Fruit fly (Drosophila melanogaster) whole organism: ENCODE results near the gene CG31730.

ENCODE experiments used
- CG8478 ChIP-seq: fragments of >200 bp; optimal IDR thresholded peaks from 2 replicates; lab custom pipeline; 2018; ENCODE audit warnings: inconsistent platforms
- Dll ChIP-seq: fragments of >200 bp; optimal IDR thresholded peaks from 2 replicates; lab custom pipeline; 2017
- EcR ChIP-seq, 2 experiments: fragments of >200 bp; optimal IDR thresholded peaks; 2 replicates each; lab custom pipeline; 2017; ENCODE audit warnings: missing biosample characterization in 2 of 2, missing genetic modification characterization in 2 of 2, missing genetic modification reagents in 2 of 2
- pan ChIP-seq: fragments of >200 bp; optimal IDR thresholded peaks from 2 replicates; lab custom pipeline; 2017
- psq ChIP-seq: fragments of >200 bp; optimal IDR thresholded peaks from 2 replicates; lab custom pipeline; 2017
- usp ChIP-seq: fragments of >200 bp; optimal IDR thresholded peaks from 2 replicates; lab custom pipeline; 2017; ENCODE audit warnings: missing biosample characterization, missing genetic modification characterization, mixed read lengths

Gene CG31730

dm6 chr2L:13244759-13245308 is 14.7 kb downstream of the CG31730 start:
- no peak for TF ChIP-seq pan (lab: Kevin White, UChicago)
- TF ChIP-seq psq, result no peak
- no peak for TF ChIP-seq Dll (lab: Kevin White, UChicago)
- TF ChIP-seq usp (GFP tag; lab: Kevin White, UChicago), result no peak
- TF ChIP-seq CG8478 (lab: Kevin White, UChicago), result no peak
- TF ChIP-seq EcR (GFP tag; optimal IDR thresholded peaks at IDR 0.05; lab: Kevin White, UChicago), result no peak

- TF ChIP-seq Dll (lab: Kevin White, UChicago), result no peak
- TF ChIP-seq pan (lab: Kevin White, UChicago), result no peak
- TF ChIP-seq EcR (GFP tag; optimal IDR thresholded peaks at IDR 0.05; lab: Kevin White, UChicago), result no peak
- TF ChIP-seq psq, result no peak
- no peak for TF ChIP-seq CG8478 (lab: Kevin White, UChicago)
- TF ChIP-seq usp (GFP tag; lab: Kevin White, UChicago), result no peak
These were observed 19.9 kb downstream of the CG31730 start, which contains the start of gene Jhbp13 for dm6 chr2L:13239689-13240088. Gene Jhbp13, plus strand, starts transcription at chr2L:13239989.

- no peak for TF ChIP-seq EcR (GFP tag; optimal IDR thresholded peaks at IDR 0.05; lab: Kevin White, UChicago)
- TF ChIP-seq usp (GFP tag; lab: Kevin White, UChicago), result no peak
- TF ChIP-seq pan (lab: Kevin White, UChicago), result no peak
- no peak for TF ChIP-seq psq
- TF ChIP-seq Dll (lab: Kevin White, UChicago), result no peak
- TF ChIP-seq CG8478 (lab: Kevin White, UChicago), result no peak
These were observed 23.3 kb downstream of the CG31730 start, which contains the start of gene Jhbp14 for dm6 chr2L:13236194-13236593. Gene Jhbp14, plus strand, starts transcription at chr2L:13236494.

- TF ChIP-seq pan (lab: Kevin White, UChicago) (no peak), usp (GFP tag; lab: Kevin White, UChicago) (no peak), EcR (GFP tag; optimal IDR thresholded peaks at IDR 0.05; lab: Kevin White, UChicago) (no peak), Dll (lab: Kevin White, UChicago) (no peak), CG8478 (lab: Kevin White, UChicago) (no peak)
These were observed 24.7 kb downstream of the CG31730 start, which contains the start of gene Mabi for dm6 chr2L:13234610-13235489. Gene Mabi, minus strand, starts transcription at chr2L:13234660.

- no peak for TF ChIP-seq psq
- TF ChIP-seq EcR (GFP tag; optimal IDR thresholded peaks at IDR 0.05; lab: Kevin White, UChicago), result no peak
- TF ChIP-seq CG8478 (lab: Kevin White, UChicago), result no peak
- TF ChIP-seq Dll (lab: Kevin White, UChicago), result no peak
- TF ChIP-seq usp (GFP tag; lab: Kevin White, UChicago), result no peak
- no peak for TF ChIP-seq pan (lab: Kevin White, UChicago)
These were observed 27.8 kb downstream of the CG31730 start, which contains the start of gene Prosalpha6T for dm6 chr2L:13231739-13232138. Gene Prosalpha6T, plus strand, starts transcription at chr2L:13232039.

dm6 chr2L:13229388-13229882 is 30.1 kb downstream of the CG31730 start, which contains the start of gene CG16815:
Gene CG16815, plus strand, starts transcription at chr2L:13229832.
- no peak for TF ChIP-seq Dll (lab: Kevin White, UChicago)

dm6 chr2L:13227242-13227641 is 32.3 kb downstream of the CG31730 start, which contains the start of gene CG16813:
Gene CG16813, plus strand, starts transcription at chr2L:13227529.
- TF ChIP-seq EcR (GFP tag; optimal IDR thresholded peaks at IDR 0.05; lab: Kevin White, UChicago) (no peak), psq (no peak), Dll (lab: Kevin White, UChicago) (no peak), CG8478 (lab: Kevin White, UChicago) (no peak), pan (lab: Kevin White, UChicago) (no peak), usp (GFP tag; lab: Kevin White, UChicago) (no peak)

dm6 chr2L:13225225-13225840 is 34.2 kb downstream of the CG31730 start, which contains the start of gene CG15480:
Gene CG15480, minus strand, starts transcription at chr2L:13225275.
- no peak for TF ChIP-seq CG8478 (lab: Kevin White, UChicago)
- TF ChIP-seq EcR (GFP tag; optimal IDR thresholded peaks at IDR 0.05; lab: Kevin White, UChicago), result no peak
- no peak for TF ChIP-seq pan (lab: Kevin White, UChicago)
- TF ChIP-seq Dll (lab: Kevin White, UChicago), result no peak
- no peak for TF ChIP-seq usp (GFP tag; lab: Kevin White, UChicago)
- TF ChIP-seq psq, result no peak

dm6 chr2L:13222225-13222648 is 37.3 kb downstream of the CG31730 start, which contains the start of the genes Ski6 and CG16812:
Gene Ski6, minus strand, starts transcription at chr2L:13222429.
Gene CG16812, plus strand, starts transcription at chr2L:13222587.
- no peak for TF ChIP-seq EcR (GFP tag; optimal IDR thresholded peaks at IDR 0.05; lab: Kevin White, UChicago)
- TF ChIP-seq CG8478 (lab: Kevin White, UChicago), result no peak

- no peak for TF ChIP-seq pan (lab: Kevin White, UChicago)
- no peak for TF ChIP-seq CG8478 (lab: Kevin White, UChicago)
- no peak for TF ChIP-seq usp (GFP tag; lab: Kevin White, UChicago)
- no peak for TF ChIP-seq Dll (lab: Kevin White, UChicago)
- TF ChIP-seq psq, result no peak
- TF ChIP-seq EcR (GFP tag; optimal IDR thresholded peaks at IDR 0.05; lab: Kevin White, UChicago), result no peak
These were observed 40.1 kb downstream of the CG31730 start, which contains the start of the genes CG9426 and mRF1 for dm6 chr2L:13219281-13220092. Gene CG9426, minus strand, starts transcription at chr2L:13219923. Gene mRF1, plus strand, starts transcription at chr2L:13219979.
